Worm (Caenorhabditis elegans) whole organism, young adult: ENCODE results near the gene ZC168.2.
A peak's percentile ranks its signal among the peaks of the same experiment; 100 is the strongest.

Experiments
- B0035.1 ChIP-seq: sonication (generic microtip); optimal IDR thresholded peaks from 2 replicates; lab custom pipeline; 2016; ENCODE audit warnings: missing genetic modification characterization, mild to moderate bottlenecking, missing compliant biosample characterization, missing genotype, missing genetic modification reagents
- B0261.1 ChIP-seq: sonication (generic microtip); optimal IDR thresholded peaks from 2 replicates; lab custom pipeline; 2016; ENCODE audit warnings: mild to moderate bottlenecking, missing genetic modification characterization, moderate library complexity, missing compliant biosample characterization
- C06A6.2 ChIP-seq: fragments of 200-800 bp; sonication (Bioruptor generic); conservative IDR thresholded peaks from 2 replicates; pipeline ENCODE4 v1.3.6; 2022; ENCODE audit warnings: missing genetic modification characterization, missing compliant biosample characterization
- C17E4.6 ChIP-seq: fragments of 200-800 bp; sonication (Bioruptor generic); IDR thresholded peaks from 2 replicates; pipeline ENCODE4 v1.3.6; 2022; ENCODE audit warnings: missing genetic modification reagents, missing genetic modification characterization, missing compliant biosample characterization
- F22D6.2 ChIP-seq: sonication (generic microtip); optimal IDR thresholded peaks from 2 replicates; lab custom pipeline; 2016; ENCODE audit warnings: mild to moderate bottlenecking, missing genetic modification characterization, missing compliant biosample characterization
- F39B2.1 ChIP-seq: fragments of 200-800 bp; sonication (Bioruptor generic); IDR thresholded peaks from 2 replicates; pipeline ENCODE4 v1.3.6; 2022; ENCODE audit warnings: missing genetic modification reagents, missing genetic modification characterization, missing compliant biosample characterization
- F49E8.2 ChIP-seq: sonication (generic microtip); optimal IDR thresholded peaks from 3 replicates; lab custom pipeline; 2017; ENCODE audit warnings: missing genetic modification characterization, mild to moderate bottlenecking, missing compliant biosample characterization, antibody characterized with exemption, moderate library complexity; ENCODE audit not compliant: insufficient read depth
- F57A8.1 ChIP-seq: fragments of 200-800 bp; sonication (Bioruptor generic); optimal IDR thresholded peaks from 2 replicates; lab custom pipeline; 2018; ENCODE audit warnings: mild to moderate bottlenecking, missing genetic modification characterization, moderate library complexity, missing compliant biosample characterization
- K11D2.4 ChIP-seq: fragments of 200-800 bp; sonication (Bioruptor generic); IDR thresholded peaks from 2 replicates; pipeline ENCODE4 v1.3.6; 2022; ENCODE audit warnings: missing genetic modification reagents, missing genetic modification characterization, missing compliant biosample characterization
- K12H6.12 ChIP-seq: fragments of 200-800 bp; sonication (Bioruptor generic); optimal IDR thresholded peaks from 2 replicates; lab custom pipeline; 2018; ENCODE audit warnings: mild to moderate bottlenecking, missing genetic modification characterization, missing compliant biosample characterization
- Y67H2A.10 ChIP-seq: fragments of 200-800 bp; sonication (Bioruptor generic); conservative IDR thresholded peaks from 2 replicates; pipeline ENCODE4 v1.3.6; 2022; ENCODE audit warnings: missing genetic modification reagents, missing genetic modification characterization, missing compliant biosample characterization
- Y79H2A.3 ChIP-seq: fragments of 200-800 bp; sonication (Bioruptor generic); conservative IDR thresholded peaks from 2 replicates; pipeline ENCODE4 v1.3.6; 2022; ENCODE audit warnings: missing genetic modification reagents, missing genetic modification characterization, missing compliant biosample characterization
- Y95B8A.8 ChIP-seq: fragments of 200-800 bp; sonication (Bioruptor generic); IDR thresholded peaks from 2 replicates; pipeline ENCODE4 v1.3.6; 2022; ENCODE audit warnings: missing genetic modification reagents, missing genetic modification characterization, missing compliant biosample characterization
- ZK185.1 ChIP-seq: sonication (generic microtip); optimal IDR thresholded peaks from 2 replicates; lab custom pipeline; 2016; ENCODE audit warnings: mild to moderate bottlenecking, missing genetic modification characterization, missing compliant biosample characterization; ENCODE audit not compliant: poor library complexity, severe bottlenecking
- akir-1 ChIP-seq: fragments of 200-800 bp; sonication (Bioruptor generic); optimal IDR thresholded peaks from 2 replicates; lab custom pipeline; 2018; ENCODE audit warnings: mild to moderate bottlenecking, missing genetic modification characterization, moderate library complexity, missing compliant biosample characterization
- atf-7 ChIP-seq: sonication (generic microtip); optimal IDR thresholded peaks from 2 replicates; lab custom pipeline; 2017; ENCODE audit warnings: mild to moderate bottlenecking, missing genetic modification characterization, missing compliant biosample characterization
- attf-6 ChIP-seq: fragments of 200-800 bp; sonication (Bioruptor generic); IDR thresholded peaks from 2 replicates; pipeline ENCODE4 v1.3.6; 2022; ENCODE audit warnings: missing genetic modification reagents, missing genetic modification characterization, missing compliant biosample characterization
- ceh-27 ChIP-seq: fragments of 200-800 bp; sonication (Bioruptor generic); optimal IDR thresholded peaks from 2 replicates; lab custom pipeline; 2018; ENCODE audit warnings: mild to moderate bottlenecking, missing genetic modification characterization, moderate library complexity, missing compliant biosample characterization
- ceh-58 ChIP-seq: fragments of 200-800 bp; sonication (Bioruptor generic); IDR thresholded peaks from 2 replicates; pipeline ENCODE4 v1.3.6; 2022; ENCODE audit warnings: missing genetic modification characterization, missing compliant biosample characterization
- ceh-91 ChIP-seq: fragments of 200-800 bp; sonication (Bioruptor generic); IDR thresholded peaks from 2 replicates; pipeline ENCODE4 v1.3.6; 2022; ENCODE audit warnings: missing genetic modification reagents, missing genetic modification characterization, missing compliant biosample characterization
- chd-7 ChIP-seq: sonication (generic microtip); optimal IDR thresholded peaks from 2 replicates; lab custom pipeline; 2016; ENCODE audit warnings: mild to moderate bottlenecking, missing genetic modification characterization, moderate library complexity, missing compliant biosample characterization
- dox-1 ChIP-seq: fragments of 200-800 bp; sonication (Bioruptor generic); IDR thresholded peaks from 2 replicates; pipeline ENCODE4 v1.3.6; 2022; ENCODE audit warnings: missing genetic modification reagents, missing genetic modification characterization, missing compliant biosample characterization
- dpff-1 ChIP-seq: sonication (generic microtip); optimal IDR thresholded peaks from 2 replicates; lab custom pipeline; 2017; ENCODE audit warnings: mild to moderate bottlenecking, missing genetic modification characterization, missing compliant biosample characterization
- efl-1 ChIP-seq: fragments of 150-350 bp; optimal IDR thresholded peaks from 2 replicates; lab custom pipeline; 2014; ENCODE audit warnings: missing biosample characterization, missing genetic modification reagents, missing genetic modification characterization
- egl-18 ChIP-seq: fragments of 200-800 bp; sonication (Bioruptor generic); IDR thresholded peaks from 2 replicates; pipeline ENCODE4 v1.3.6; 2022; ENCODE audit warnings: missing genetic modification reagents, missing genetic modification characterization, missing compliant biosample characterization
- hmg-1.2 ChIP-seq: fragments of 200-800 bp; sonication (Bioruptor generic); IDR thresholded peaks from 2 replicates; pipeline ENCODE4 v1.3.6; 2022; ENCODE audit warnings: missing genetic modification reagents, missing genetic modification characterization, missing compliant biosample characterization
- hmg-20 ChIP-seq: fragments of 200-800 bp; sonication (Bioruptor generic); IDR thresholded peaks from 2 replicates; pipeline ENCODE4 v1.3.6; 2022; ENCODE audit warnings: missing genetic modification reagents, missing genetic modification characterization, missing compliant biosample characterization
- lin-54 ChIP-seq: fragments of 200-800 bp; sonication (Bioruptor generic); optimal IDR thresholded peaks from 2 replicates; lab custom pipeline; 2018; ENCODE audit warnings: mild to moderate bottlenecking, missing genetic modification characterization, missing compliant biosample characterization
- madf-8 ChIP-seq: fragments of 200-800 bp; sonication (Bioruptor generic); conservative IDR thresholded peaks from 2 replicates; pipeline ENCODE4 v1.3.6; 2022; ENCODE audit warnings: missing genetic modification reagents, missing genetic modification characterization, missing compliant biosample characterization
- nfya-2 ChIP-seq: fragments of 200-800 bp; sonication (Bioruptor generic); IDR thresholded peaks from 2 replicates; pipeline ENCODE4 v1.3.6; 2022; ENCODE audit warnings: missing genetic modification reagents, missing genetic modification characterization, missing compliant biosample characterization
- nhr-120 ChIP-seq: fragments of 200-800 bp; sonication (Bioruptor generic); IDR thresholded peaks from 2 replicates; pipeline ENCODE4 v1.3.6; 2022; ENCODE audit warnings: missing genetic modification characterization, missing compliant biosample characterization
- rcor-1 ChIP-seq: fragments of 200-800 bp; sonication (Bioruptor generic); IDR thresholded peaks from 2 replicates; pipeline ENCODE4 v1.3.6; 2022; ENCODE audit warnings: missing genetic modification reagents, missing genetic modification characterization, missing compliant biosample characterization
- snpc-1.3 ChIP-seq: sonication (generic microtip); optimal IDR thresholded peaks from 2 replicates; lab custom pipeline; 2017; ENCODE audit warnings: missing genetic modification characterization, mild to moderate bottlenecking, missing compliant biosample characterization, antibody characterized with exemption, moderate library complexity, missing genotype, missing genetic modification reagents; ENCODE audit not compliant: insufficient read depth
- tlf-1 ChIP-seq: fragments of 200-800 bp; sonication (Bioruptor generic); optimal IDR thresholded peaks from 2 replicates; lab custom pipeline; 2018; ENCODE audit warnings: mild to moderate bottlenecking, missing genetic modification characterization, missing compliant biosample characterization
- xnd-1 ChIP-seq: sonication (generic microtip); optimal IDR thresholded peaks from 2 replicates; lab custom pipeline; 2016; ENCODE audit warnings: missing genotype, missing genetic modification reagents, missing genetic modification characterization, missing compliant biosample characterization
- ztf-26 ChIP-seq: sonication (generic microtip); optimal IDR thresholded peaks from 2 replicates; lab custom pipeline; 2017; ENCODE audit warnings: missing genetic modification characterization, missing compliant biosample characterization
- ztf-3 ChIP-seq: fragments of 200-800 bp; sonication (Bioruptor generic); optimal IDR thresholded peaks from 2 replicates; lab custom pipeline; 2018; ENCODE audit warnings: mild to moderate bottlenecking, missing genetic modification characterization, missing compliant biosample characterization

ZC168.2 gene

ce11 chrIV:10706090-10706489, 21.7 kb upstream of the ZC168.2 start, which contains the start of gene R102.6:
R102.6 (minus strand) TSS chrIV:10706190.
- TF ChIP-seq B0261.1 (tag; lab: Kevin White, UChicago), result no peak
- TF ChIP-seq attf-6 (GFP tag; lab: Robert Waterston, UW), result no peak
- no peak for TF ChIP-seq ztf-3 (GFP tag; lab: Kevin White, UChicago)
- TF ChIP-seq chd-7 (tag; lab: Kevin White, UChicago), result no peak
- TF ChIP-seq snpc-1.3 (tag; lab: Kevin White, UChicago), result no peak
- no peak for TF ChIP-seq hmg-20
- no peak for TF ChIP-seq Y95B8A.8
- TF ChIP-seq atf-7 (tag; lab: Kevin White, UChicago), result no peak
- no peak for TF ChIP-seq C17E4.6 (GFP tag; lab: Robert Waterston, UW)
- no peak for TF ChIP-seq nhr-120
- no peak for TF ChIP-seq ceh-91 (GFP tag; lab: Robert Waterston, UW)
- no peak for TF ChIP-seq efl-1
- no peak for TF ChIP-seq Y79H2A.3
- no peak for TF ChIP-seq tlf-1 (GFP tag; lab: Kevin White, UChicago)
- no peak for TF ChIP-seq K12H6.12 (tag; lab: Kevin White, UChicago)
- no peak for TF ChIP-seq F49E8.2
- no peak for TF ChIP-seq K11D2.4 (GFP tag; lab: Robert Waterston, UW)
- TF ChIP-seq C06A6.2 (GFP tag; lab: Robert Waterston, UW), result no peak
- no peak for TF ChIP-seq madf-8 (GFP tag; lab: Robert Waterston, UW)

ce11 chrIV:10711729-10712128, 16.1 kb upstream of the ZC168.2 start, which contains the start of gene glb-21:
glb-21 (minus strand) TSS chrIV:10711794.
- TF ChIP-seq nfya-2 (GFP tag; lab: Robert Waterston, UW) (no peak), Y67H2A.10 (GFP tag; lab: Robert Waterston, UW) (no peak), atf-7 (tag; lab: Kevin White, UChicago) (no peak), ztf-26 (tag; lab: Kevin White, UChicago) (no peak), F39B2.1 (GFP tag; lab: Robert Waterston, UW) (no peak), rcor-1 (no peak), ceh-58 (no peak)

- no peak for TF ChIP-seq ztf-3 (GFP tag; lab: Kevin White, UChicago)
- no peak for TF ChIP-seq B0035.1
- TF ChIP-seq atf-7 (tag; lab: Kevin White, UChicago), result no peak
- TF ChIP-seq hmg-1.2, result peak; percentile 90
Measured at ce11 chrIV:10714594-10714993, 13.2 kb upstream of the ZC168.2 start.

- TF ChIP-seq ceh-27 (GFP tag; lab: Kevin White, UChicago) (no peak), xnd-1 (no peak), akir-1 (GFP tag; lab: Kevin White, UChicago) (no peak), egl-18 (no peak), ZK185.1 (tag; lab: Kevin White, UChicago) (no peak), F22D6.2 (no peak), hmg-1.2 (no peak), lin-54 (no peak), dox-1 (GFP tag; lab: Robert Waterston, UW) (no peak), dpff-1 (tag; lab: Kevin White, UChicago) (no peak), F57A8.1 (GFP tag; lab: Kevin White, UChicago) (no peak)
Measured at ce11 chrIV:10716348-10716747, 11.5 kb upstream of the ZC168.2 start, which contains the start of gene ncx-3. ncx-3 (plus strand) TSS chrIV:10716648.
